Worm (Caenorhabditis elegans): ENCODE measurements around the gene T14A8.2.

T14A8.2 gene

ce11 chrIV:7778865-7779264, 43.6 kb downstream of the T14A8.2 start, which contains the start of gene rpap-3:
rpap-3 (minus strand) TSS chrIV:7778965.
- TF ChIP-seq nhr-23 (tag; optimal IDR thresholded peaks at IDR 0.05) (no peak), snpc-4 (tag; optimal IDR thresholded peaks at IDR 0.05) (no peak), nhr-67 (tag; optimal IDR thresholded peaks at IDR 0.05) (no peak), eor-1 (tag; optimal IDR thresholded peaks at IDR 0.05) (no peak), nhr-11 (tag; optimal IDR thresholded peaks at IDR 0.05) (no peak), fos-1 (tag; optimal IDR thresholded peaks at IDR 0.05) (no peak), zag-1 (tag; optimal IDR thresholded peaks at IDR 0.05) (no peak), tbx-2 (tag; optimal IDR thresholded peaks at IDR 0.05) (no peak), nhr-25 (tag; optimal IDR thresholded peaks at IDR 0.05) (no peak), mml-1 (tag; optimal IDR thresholded peaks at IDR 0.05) (no peak), fkh-2 (tag; optimal IDR thresholded peaks at IDR 0.05) (no peak), egl-27 (tag; optimal IDR thresholded peaks at IDR 0.05) (no peak), nhr-12 (tag; optimal IDR thresholded peaks at IDR 0.05) (no peak), elt-3 (tag; optimal IDR thresholded peaks at IDR 0.05) (no peak), daf-12 (tag; optimal IDR thresholded peaks at IDR 0.05) (no peak), ceh-16 (tag; optimal IDR thresholded peaks at IDR 0.05) (no peak)

DNA sequence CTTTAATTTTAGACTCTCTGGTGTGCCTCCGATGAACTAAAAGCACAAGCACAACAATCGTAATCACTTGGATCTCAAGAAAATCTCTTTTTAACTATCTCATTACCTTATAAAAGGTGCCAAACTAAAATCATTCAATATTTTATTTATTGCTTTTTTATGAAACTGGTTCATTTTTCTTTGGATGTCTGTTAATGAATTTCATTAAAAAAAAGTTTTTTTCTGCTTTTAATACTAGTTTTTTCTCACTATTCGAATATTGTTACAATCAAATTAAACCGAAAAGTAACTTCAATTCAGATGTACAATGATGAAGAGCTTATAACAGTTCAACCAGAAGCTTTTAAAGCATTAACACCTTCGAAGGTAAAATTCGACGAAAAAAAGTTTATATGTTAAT, 46.7 kb downstream of the T14A8.2 start, which contains the start of gene swd-2.1:
Gene swd-2.1, plus strand, starts transcription at position 301 of the 400 bp plus-strand sequence.
- TF ChIP-seq ZK546.5 (tag; optimal IDR thresholded peaks at IDR 0.05) (no peak), nhr-76 (tag; optimal IDR thresholded peaks at IDR 0.05) (no peak), nhr-77 (tag; optimal IDR thresholded peaks at IDR 0.05) (no peak), nhr-12 (tag; optimal IDR thresholded peaks at IDR 0.05) (no peak), snpc-4 (tag; optimal IDR thresholded peaks at IDR 0.05) (no peak), R02D3.7 (tag; optimal IDR thresholded peaks at IDR 0.05) (no peak), mml-1 (tag; optimal IDR thresholded peaks at IDR 0.05) (no peak), nhr-23 (tag; optimal IDR thresholded peaks at IDR 0.05) (no peak), ztf-4 (tag; optimal IDR thresholded peaks at IDR 0.05) (no peak), skn-1 (tag; optimal IDR thresholded peaks at IDR 0.05) (no peak), ztf-11 (tag; optimal IDR thresholded peaks at IDR 0.05) (no peak), aly-2 (tag; optimal IDR thresholded peaks at IDR 0.05) (no peak), elt-1 (tag; optimal IDR thresholded peaks at IDR 0.05) (no peak), hmg-11 (tag; optimal IDR thresholded peaks at IDR 0.05) (no peak), tbx-2 (tag; optimal IDR thresholded peaks at IDR 0.05) (no peak), ceh-82 (tag; optimal IDR thresholded peaks at IDR 0.05) (no peak)

DNA sequence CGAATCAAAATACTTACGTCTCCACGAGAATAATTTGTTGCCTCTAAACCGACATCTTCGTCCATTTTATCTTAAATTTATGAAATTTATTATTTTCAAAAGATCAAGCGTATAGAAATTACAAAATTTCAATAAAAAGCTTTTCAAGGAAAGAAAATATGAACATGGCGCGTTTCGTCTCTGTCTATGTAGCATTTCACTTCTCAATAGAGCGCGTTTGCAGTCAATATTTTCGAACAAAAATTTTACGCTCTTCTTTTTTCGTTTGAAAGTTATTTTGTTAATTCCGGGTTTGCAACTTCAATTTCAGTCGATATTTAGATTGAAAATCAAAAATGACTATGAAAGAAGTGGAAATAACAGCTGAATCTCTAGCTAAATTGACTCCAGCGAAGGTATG, 48.2 kb downstream of the T14A8.2 start, which contains the start of the genes hcf-1 and swd-2.2:
Gene hcf-1, minus strand, starts transcription at position 70 of the 400 bp plus-strand sequence.
Gene swd-2.2, plus strand, starts transcription at position 206 of the 400 bp plus-strand sequence.
- TF ChIP-seq skn-1 (tag; optimal IDR thresholded peaks at IDR 0.05) (no peak), unc-62 (GFP tag; optimal IDR thresholded peaks at IDR 0.05) (no peak), elt-3 (tag; optimal IDR thresholded peaks at IDR 0.05) (no peak), daf-12 (tag; optimal IDR thresholded peaks at IDR 0.05) (no peak), nhr-11 (tag; optimal IDR thresholded peaks at IDR 0.05) (no peak), mdl-1 (tag; optimal IDR thresholded peaks at IDR 0.05) (no peak), egl-27 (tag; optimal IDR thresholded peaks at IDR 0.05) (no peak), lin-15B (tag; optimal IDR thresholded peaks at IDR 0.05) (peak; percentile 75), nhr-28 (tag; optimal IDR thresholded peaks at IDR 0.05) (no peak), ZK546.5 (tag; optimal IDR thresholded peaks at IDR 0.05) (no peak), snpc-4 (tag; optimal IDR thresholded peaks at IDR 0.05) (peak; percentile 13), nfya-1 (tag; optimal IDR thresholded peaks at IDR 0.05; ENCODE audit: insufficient read depth) (no peak), pha-4 (tag; optimal IDR thresholded peaks at IDR 0.05) (peak; percentile 72), ceh-82 (tag; optimal IDR thresholded peaks at IDR 0.05) (no peak), nhr-67 (tag; optimal IDR thresholded peaks at IDR 0.05) (no peak), ceh-9 (tag; optimal IDR thresholded peaks at IDR 0.05) (no peak), R02D3.7 (tag; optimal IDR thresholded peaks at IDR 0.05) (peak; percentile 5), nhr-23 (tag; optimal IDR thresholded peaks at IDR 0.05) (peak; percentile 28), nhr-12 (tag; optimal IDR thresholded peaks at IDR 0.05) (no peak), elt-2 (tag; optimal IDR thresholded peaks at IDR 0.05) (peak; percentile 3), jun-1 (tag; optimal IDR thresholded peaks at IDR 0.05) (no peak), nhr-237 (tag; optimal IDR thresholded peaks at IDR 0.05) (no peak), fos-1 (tag; optimal IDR thresholded peaks at IDR 0.05) (no peak)

Data from whole organism, L3 larva.